Worm (Caenorhabditis elegans) whole organism, L1 larva: ENCODE data around the gene F48C5.2.

Experiments
- C04F5.9 ChIP-seq: sonication (generic microtip); optimal IDR thresholded peaks from 2 replicates; lab custom pipeline; 2016; ENCODE audit warnings: missing genetic modification characterization, missing compliant biosample characterization
- aha-1 ChIP-seq: fragments of 150-350 bp; optimal IDR thresholded peaks from 2 replicates; lab custom pipeline; 2014; ENCODE audit warnings: missing biosample characterization, missing genetic modification characterization
- alr-1 ChIP-seq: fragments of 200-800 bp; sonication (Bioruptor generic); optimal IDR thresholded peaks from 2 replicates; lab custom pipeline; 2018; ENCODE audit warnings: borderline replicate concordance, mild to moderate bottlenecking, missing genetic modification characterization, missing compliant biosample characterization
- blmp-1 ChIP-seq: fragments of 150-350 bp; optimal IDR thresholded peaks from 2 replicates; lab custom pipeline; 2014; ENCODE audit warnings: missing biosample characterization, missing genetic modification characterization
- ceh-63 ChIP-seq: fragments of 200-800 bp; sonication (Bioruptor generic); optimal IDR thresholded peaks from 2 replicates; lab custom pipeline; 2018; ENCODE audit warnings: mild to moderate bottlenecking, missing genetic modification characterization, missing compliant biosample characterization
- ceh-82 ChIP-seq, 3 experiments: fragments of 150-350 bp in 1 of 3; sonication (generic microtip) in 2 of 3; optimal IDR thresholded peaks; 2 replicates each; lab custom pipeline; 2014 to 2017; ENCODE audit warnings: missing biosample characterization in 3 of 3, missing genetic modification characterization in 3 of 3
- ceh-88 ChIP-seq: fragments of 200-800 bp; sonication (Bioruptor generic); IDR thresholded peaks from 2 replicates; pipeline ENCODE4 v1.3.6; 2022; ENCODE audit warnings: missing genetic modification characterization, missing compliant biosample characterization
- ceh-90 ChIP-seq: sonication (generic microtip); optimal IDR thresholded peaks from 2 replicates; lab custom pipeline; 2016; ENCODE audit warnings: missing genetic modification characterization, missing compliant biosample characterization
- efl-1 ChIP-seq, 4 experiments: fragments of 150-350 bp; optimal IDR thresholded peaks in 3 of 4; peaks in 1 of 4; 1 replicate in 1 of 4; 2 replicates in 3 of 4; lab custom pipeline; 2014; ENCODE audit warnings: missing biosample characterization in 2 of 4, missing genetic modification characterization in 2 of 4, missing genetic modification reagents in 2 of 4
- efl-3 ChIP-seq: fragments of 200-800 bp; sonication (Bioruptor generic); optimal IDR thresholded peaks from 2 replicates; lab custom pipeline; 2018; ENCODE audit warnings: mild to moderate bottlenecking, missing genetic modification characterization, missing compliant biosample characterization
- egl-13 ChIP-seq: sonication (generic microtip); optimal IDR thresholded peaks from 2 replicates; lab custom pipeline; 2016; ENCODE audit warnings: missing genotype, missing genetic modification reagents, missing genetic modification characterization, missing compliant biosample characterization
- egl-27 ChIP-seq, 2 experiments: fragments of 150-350 bp in 1 of 2; sonication (generic microtip); optimal IDR thresholded peaks; 3 replicates each; lab custom pipeline; 2017 to 2018; ENCODE audit warnings: missing biosample characterization in 2 of 2, missing genetic modification characterization in 2 of 2, missing genetic modification reagents in 2 of 2
- elt-2 ChIP-seq: sonication (generic microtip); optimal IDR thresholded peaks from 2 replicates; lab custom pipeline; 2016; ENCODE audit warnings: missing genetic modification characterization, mild to moderate bottlenecking, inconsistent platforms, missing compliant biosample characterization, missing genetic modification reagents
- ets-5 ChIP-seq: fragments of 200-800 bp; sonication (Bioruptor generic); IDR thresholded peaks from 2 replicates; pipeline ENCODE4 v1.3.6; 2022; ENCODE audit warnings: missing genetic modification characterization, missing compliant biosample characterization
- fkh-10 ChIP-seq: sonication (generic microtip); optimal IDR thresholded peaks from 2 replicates; lab custom pipeline; 2017; ENCODE audit warnings: missing biosample characterization, missing genetic modification reagents, missing genetic modification characterization
- fos-1 ChIP-seq: fragments of 150-350 bp; optimal IDR thresholded peaks from 2 replicates; lab custom pipeline; 2014; ENCODE audit warnings: missing biosample characterization, missing genetic modification characterization
- hlh-4 ChIP-seq: sonication (generic microtip); optimal IDR thresholded peaks from 2 replicates; lab custom pipeline; 2016; ENCODE audit warnings: mild to moderate bottlenecking, missing genetic modification characterization, missing compliant biosample characterization
- hpl-2 ChIP-seq: fragments of 150-350 bp; optimal IDR thresholded peaks from 2 replicates; lab custom pipeline; 2014; ENCODE audit warnings: missing biosample characterization, missing genetic modification reagents, missing genetic modification characterization
- lin-14 ChIP-seq: fragments of 200-800 bp; sonication (Bioruptor generic); optimal IDR thresholded peaks from 2 replicates; lab custom pipeline; 2018; ENCODE audit warnings: mild to moderate bottlenecking, missing genetic modification characterization, moderate library complexity, missing compliant biosample characterization
- lin-15B ChIP-seq: fragments of 150-350 bp; sonication (generic microtip); optimal IDR thresholded peaks from 3 replicates; lab custom pipeline; 2014; ENCODE audit warnings: missing biosample characterization, missing genetic modification characterization
- lin-39 ChIP-seq: fragments of 150-350 bp; optimal IDR thresholded peaks from 2 replicates; lab custom pipeline; 2014; ENCODE audit warnings: missing biosample characterization, missing genetic modification reagents, missing genetic modification characterization
- lir-3 ChIP-seq: sonication (generic microtip); optimal IDR thresholded peaks from 2 replicates; lab custom pipeline; 2016; ENCODE audit warnings: mild to moderate bottlenecking, missing genetic modification characterization, moderate library complexity, missing compliant biosample characterization; ENCODE audit not compliant: poor library complexity
- lsy-2 ChIP-seq, 2 experiments: fragments of 150-350 bp; optimal IDR thresholded peaks; 2 replicates each; lab custom pipeline; 2014; ENCODE audit warnings: missing biosample characterization in 2 of 2, missing genetic modification characterization in 2 of 2
- mep-1 ChIP-seq: fragments of 150-350 bp; optimal IDR thresholded peaks from 2 replicates; lab custom pipeline; 2014; ENCODE audit warnings: missing biosample characterization, missing genetic modification characterization
- nhr-19 ChIP-seq: fragments of 200-800 bp; sonication (Bioruptor generic); conservative IDR thresholded peaks from 2 replicates; pipeline ENCODE4 v1.3.6; 2022; ENCODE audit warnings: missing genetic modification characterization, missing compliant biosample characterization
- nhr-20 ChIP-seq: sonication (generic microtip); optimal IDR thresholded peaks from 2 replicates; lab custom pipeline; 2016; ENCODE audit warnings: mild to moderate bottlenecking, missing genetic modification characterization, missing compliant biosample characterization
- nhr-77 ChIP-seq: fragments of 150-350 bp; optimal IDR thresholded peaks from 2 replicates; lab custom pipeline; 2014; ENCODE audit warnings: missing biosample characterization, missing genetic modification characterization
- nhr-84 ChIP-seq: sonication (generic microtip); optimal IDR thresholded peaks from 2 replicates; lab custom pipeline; 2017; ENCODE audit warnings: missing biosample characterization, missing genetic modification characterization
- nhr-90 ChIP-seq: sonication (generic microtip); optimal IDR thresholded peaks from 2 replicates; lab custom pipeline; 2016; ENCODE audit warnings: mild to moderate bottlenecking, missing genetic modification characterization, missing compliant biosample characterization; ENCODE audit not compliant: poor library complexity
- pax-3 ChIP-seq: fragments of 200-800 bp; sonication (Bioruptor generic); optimal IDR thresholded peaks from 2 replicates; lab custom pipeline; 2018; ENCODE audit warnings: mild to moderate bottlenecking, missing genetic modification characterization, moderate library complexity, missing compliant biosample characterization
- pqm-1 ChIP-seq: sonication (generic microtip); optimal IDR thresholded peaks from 3 replicates; lab custom pipeline; 2017; ENCODE audit warnings: missing biosample characterization, missing genetic modification characterization
- rnt-1 ChIP-seq: sonication (generic microtip); optimal IDR thresholded peaks from 2 replicates; lab custom pipeline; 2016; ENCODE audit warnings: mild to moderate bottlenecking, missing genetic modification characterization, moderate library complexity, missing compliant biosample characterization
- skn-1 ChIP-seq: fragments of 150-350 bp; optimal IDR thresholded peaks from 2 replicates; lab custom pipeline; 2014; ENCODE audit warnings: missing biosample characterization, missing genetic modification characterization
- snpc-4 ChIP-seq: fragments of 150-350 bp; optimal IDR thresholded peaks from 2 replicates; lab custom pipeline; 2014; ENCODE audit warnings: missing biosample characterization, missing genetic modification characterization
- snu-23 ChIP-seq: sonication (generic microtip); optimal IDR thresholded peaks from 2 replicates; lab custom pipeline; 2016; ENCODE audit warnings: missing genetic modification characterization, missing compliant biosample characterization
- sox-4 ChIP-seq: sonication (generic microtip); optimal IDR thresholded peaks from 2 replicates; lab custom pipeline; 2016; ENCODE audit warnings: missing genetic modification characterization, missing compliant biosample characterization
- sup-37 ChIP-seq: fragments of 200-800 bp; sonication (Bioruptor generic); optimal IDR thresholded peaks from 2 replicates; lab custom pipeline; 2018; ENCODE audit warnings: mild to moderate bottlenecking, missing genetic modification characterization, missing compliant biosample characterization
- unc-130 ChIP-seq: fragments of 150-350 bp; optimal IDR thresholded peaks from 2 replicates; lab custom pipeline; 2017; ENCODE audit warnings: missing biosample characterization, missing genetic modification characterization, inconsistent platforms
- unc-30 ChIP-seq: sonication (generic microtip); optimal IDR thresholded peaks from 2 replicates; lab custom pipeline; 2017; ENCODE audit warnings: missing biosample characterization, missing genetic modification characterization
- unc-62 ChIP-seq: fragments of 150-350 bp; optimal IDR thresholded peaks from 2 replicates; lab custom pipeline; 2014; ENCODE audit warnings: missing biosample characterization, missing genetic modification reagents, missing genetic modification characterization
- unc-98 ChIP-seq: fragments of 200-800 bp; sonication (Bioruptor generic); IDR thresholded peaks from 2 replicates; pipeline ENCODE4 v1.3.6; 2022; ENCODE audit warnings: missing genetic modification characterization, missing compliant biosample characterization
- vab-15 ChIP-seq: sonication (generic microtip); optimal IDR thresholded peaks from 2 replicates; lab custom pipeline; 2017; ENCODE audit warnings: missing genotype, mild to moderate bottlenecking, missing genetic modification characterization, missing compliant biosample characterization
- xbp-1 ChIP-seq: sonication (generic microtip); optimal IDR thresholded peaks from 2 replicates; lab custom pipeline; 2016; ENCODE audit warnings: missing genetic modification characterization, missing compliant biosample characterization
- zag-1 ChIP-seq: fragments of 150-350 bp; optimal IDR thresholded peaks from 2 replicates; lab custom pipeline; 2014; ENCODE audit warnings: missing biosample characterization, missing genetic modification characterization
- ztf-4 ChIP-seq: fragments of 150-350 bp; optimal IDR thresholded peaks from 2 replicates; lab custom pipeline; 2014; ENCODE audit warnings: missing biosample characterization, missing genetic modification characterization

Gene F48C5.2

ce11 chrX:11464271-11465103 is 10.4 kb upstream of the F48C5.2 start (continued):
- TF ChIP-seq unc-130 (tag; lab: Kevin White, UChicago) (peak; percentile 36), ceh-82 (tag; optimal IDR thresholded peaks at IDR 0.05; lab: Kevin White, UChicago) (peak in 1 of 3 experiments; percentile 1), rnt-1 (tag; lab: Kevin White, UChicago) (peak; percentile 62), skn-1 (tag; lab: Kevin White, UChicago) (no peak), egl-13 (tag; lab: Kevin White, UChicago) (no peak), zag-1 (tag; lab: Kevin White, UChicago) (peak; percentile 21), lin-39 (no peak), pax-3 (tag; lab: Kevin White, UChicago) (no peak), snpc-4 (no peak), nhr-77 (no peak), hpl-2 (GFP tag; lab: Kevin White, UChicago) (no peak), xbp-1 (tag; lab: Kevin White, UChicago) (no peak), ceh-88 (GFP tag; lab: Robert Waterston, UW) (no peak), sup-37 (no peak), blmp-1 (tag; lab: Kevin White, UChicago) (no peak), aha-1 (tag; lab: Kevin White, UChicago) (no peak), vab-15 (no peak), alr-1 (no peak), hlh-4 (tag; lab: Kevin White, UChicago) (no peak), unc-30 (tag; lab: Kevin White, UChicago) (no peak), efl-1 (optimal IDR thresholded peaks at IDR 0.05; lab: Kevin White, UChicago) (no peak), efl-1 (GFP tag; optimal IDR thresholded peaks at IDR 0.05 in 1 of 2; lab: Kevin White, UChicago) (no peak), sox-4 (tag; lab: Kevin White, UChicago) (no peak), fos-1 (tag; lab: Kevin White, UChicago) (no peak), nhr-90 (tag; lab: Kevin White, UChicago) (no peak), lin-15B (tag; lab: Kevin White, UChicago) (no peak), ceh-90 (tag; lab: Kevin White, UChicago) (no peak), lin-14 (GFP tag; lab: Kevin White, UChicago) (peak; percentile 88), nhr-84 (tag; lab: Kevin White, UChicago) (no peak), egl-27 (tag; optimal IDR thresholded peaks at IDR 0.05; lab: Kevin White, UChicago) (no peak), ztf-4 (tag; lab: Kevin White, UChicago) (no peak), unc-98 (GFP tag; lab: Robert Waterston, UW) (no peak), nhr-20 (tag; lab: Kevin White, UChicago) (no peak), snu-23 (GFP tag; lab: Kevin White, UChicago) (peak; percentile 41), ceh-63 (GFP tag; lab: Kevin White, UChicago) (no peak), elt-2 (tag; lab: Kevin White, UChicago) (peak; percentile 88), unc-62 (no peak), nhr-19 (GFP tag; lab: Robert Waterston, UW) (peak; percentile 26; the same call in 1 of the 2 replicates), fkh-10 (GFP tag; lab: Kevin White, UChicago) (no peak), ets-5 (no peak), efl-3 (GFP tag; lab: Kevin White, UChicago) (no peak), lir-3 (tag; lab: Kevin White, UChicago) (no peak), C04F5.9 (tag; lab: Kevin White, UChicago) (no peak), pqm-1 (tag; lab: Kevin White, UChicago) (no peak), lsy-2 (tag; optimal IDR thresholded peaks at IDR 0.05; lab: Kevin White, UChicago) (peak; percentile 23 to 42), mep-1 (tag; lab: Kevin White, UChicago) (peak; percentile 14)
